Worm (Caenorhabditis elegans) whole organism, late embryonic: ENCODE results near the gene F13D11.3.
A peak's percentile ranks its signal among the peaks of the same experiment; 100 is the strongest.

Experiments
- C08G9.2 ChIP-seq: sonication (generic microtip); optimal IDR thresholded peaks from 2 replicates; lab custom pipeline; 2016; ENCODE audit warnings: mild to moderate bottlenecking, missing genetic modification characterization, moderate library complexity, missing compliant biosample characterization
- K02D7.2 ChIP-seq: sonication (generic microtip); optimal IDR thresholded peaks from 2 replicates; lab custom pipeline; 2017; ENCODE audit warnings: mild to moderate bottlenecking, missing genetic modification characterization, missing compliant biosample characterization
- K09A11.1 ChIP-seq: sonication (generic microtip); optimal IDR thresholded peaks from 2 replicates; lab custom pipeline; 2017; ENCODE audit warnings: antibody characterized with exemption, mild to moderate bottlenecking, missing genetic modification characterization, missing compliant biosample characterization; ENCODE audit not compliant: insufficient read depth
- T23F11.4 ChIP-seq: fragments of 200-800 bp; sonication (Bioruptor generic); optimal IDR thresholded peaks from 2 replicates; lab custom pipeline; 2018; ENCODE audit warnings: mild to moderate bottlenecking, missing genetic modification characterization, missing compliant biosample characterization
- ahr-1 ChIP-seq: sonication (generic microtip); optimal IDR thresholded peaks from 2 replicates; lab custom pipeline; 2016; ENCODE audit warnings: missing genetic modification characterization, missing compliant biosample characterization
- ama-1 ChIP-seq: fragments of 150-350 bp; optimal IDR thresholded peaks from 2 replicates; lab custom pipeline; 2014
- ceh-19 ChIP-seq: fragments of 200-800 bp; sonication (Bioruptor generic); optimal IDR thresholded peaks from 2 replicates; lab custom pipeline; 2018; ENCODE audit warnings: mild to moderate bottlenecking, missing genetic modification characterization, missing compliant biosample characterization
- ceh-2 ChIP-seq: sonication (generic microtip); optimal IDR thresholded peaks from 2 replicates; lab custom pipeline; 2016; ENCODE audit warnings: missing genotype, missing genetic modification characterization, missing compliant biosample characterization
- ceh-24 ChIP-seq: sonication (generic microtip); optimal IDR thresholded peaks from 2 replicates; lab custom pipeline; 2016; ENCODE audit warnings: mild to moderate bottlenecking, missing genetic modification characterization, missing compliant biosample characterization
- ceh-30 ChIP-seq: fragments of 150-350 bp; optimal IDR thresholded peaks from 2 replicates; lab custom pipeline; 2014; ENCODE audit warnings: missing biosample characterization, missing genetic modification characterization
- ceh-34 ChIP-seq: sonication (generic microtip); optimal IDR thresholded peaks from 2 replicates; lab custom pipeline; 2016; ENCODE audit warnings: mild to moderate bottlenecking, missing genetic modification characterization, missing compliant biosample characterization
- ceh-45 ChIP-seq: fragments of 200-800 bp; sonication (Bioruptor generic); IDR thresholded peaks from 2 replicates; pipeline ENCODE4 v1.3.6; 2022; ENCODE audit warnings: missing genetic modification reagents, missing genetic modification characterization, missing compliant biosample characterization
- ceh-48 ChIP-seq: sonication (generic microtip); optimal IDR thresholded peaks from 2 replicates; lab custom pipeline; 2016; ENCODE audit warnings: missing genetic modification characterization, inconsistent platforms, missing compliant biosample characterization
- ceh-6 ChIP-seq: fragments of 200-800 bp; sonication (Bioruptor generic); optimal IDR thresholded peaks from 2 replicates; lab custom pipeline; 2018; ENCODE audit warnings: mild to moderate bottlenecking, missing genetic modification characterization, missing compliant biosample characterization
- ceh-9 ChIP-seq: sonication (generic microtip); optimal IDR thresholded peaks from 2 replicates; lab custom pipeline; 2016; ENCODE audit warnings: mild to moderate bottlenecking, missing genetic modification characterization, inconsistent platforms, missing compliant biosample characterization
- che-1 ChIP-seq: sonication (generic microtip); optimal IDR thresholded peaks from 2 replicates; lab custom pipeline; 2016; ENCODE audit warnings: mild to moderate bottlenecking, missing genetic modification characterization, missing compliant biosample characterization
- dmd-4 ChIP-seq: sonication (generic microtip); optimal IDR thresholded peaks from 2 replicates; lab custom pipeline; 2016; ENCODE audit warnings: borderline replicate concordance, missing genetic modification characterization, missing compliant biosample characterization
- dve-1 ChIP-seq: sonication (generic microtip); optimal IDR thresholded peaks from 2 replicates; lab custom pipeline; 2017; ENCODE audit warnings: antibody characterized with exemption, mild to moderate bottlenecking, missing genetic modification characterization, missing compliant biosample characterization
- elt-2 ChIP-seq: sonication (generic microtip); optimal IDR thresholded peaks from 2 replicates; lab custom pipeline; 2016; ENCODE audit warnings: missing genetic modification reagents, missing genetic modification characterization, missing compliant biosample characterization
- eyg-1 ChIP-seq: sonication (generic microtip); optimal IDR thresholded peaks from 2 replicates; lab custom pipeline; 2016; ENCODE audit warnings: missing genotype, missing genetic modification characterization, missing compliant biosample characterization
- fax-1 ChIP-seq: sonication (generic microtip); optimal IDR thresholded peaks from 2 replicates; lab custom pipeline; 2016; ENCODE audit warnings: missing genotype, missing genetic modification characterization, missing compliant biosample characterization
- fkh-6 ChIP-seq: sonication (generic microtip); optimal IDR thresholded peaks from 2 replicates; lab custom pipeline; 2016; ENCODE audit warnings: missing genetic modification characterization, missing compliant biosample characterization
- hlh-13 ChIP-seq: fragments of 200-800 bp; sonication (Bioruptor generic); optimal IDR thresholded peaks from 2 replicates; lab custom pipeline; 2018; ENCODE audit warnings: mild to moderate bottlenecking, missing genetic modification characterization, missing compliant biosample characterization
- hlh-15 ChIP-seq: sonication (generic microtip); optimal IDR thresholded peaks from 2 replicates; lab custom pipeline; 2016; ENCODE audit warnings: missing genetic modification characterization, missing compliant biosample characterization
- hlh-30 ChIP-seq: sonication (generic microtip); optimal IDR thresholded peaks from 2 replicates; lab custom pipeline; 2017; ENCODE audit warnings: antibody characterized with exemption, missing genetic modification characterization, missing compliant biosample characterization; ENCODE audit not compliant: insufficient read depth
- hlh-6 ChIP-seq: sonication (generic microtip); optimal IDR thresholded peaks from 2 replicates; lab custom pipeline; 2016; ENCODE audit warnings: missing genotype, missing genetic modification characterization, missing compliant biosample characterization
- hlh-8 ChIP-seq: sonication (generic microtip); optimal IDR thresholded peaks from 2 replicates; lab custom pipeline; 2016; ENCODE audit warnings: missing genotype, missing genetic modification characterization, missing compliant biosample characterization
- lim-6 ChIP-seq: sonication (generic microtip); optimal IDR thresholded peaks from 2 replicates; lab custom pipeline; 2016; ENCODE audit warnings: missing genetic modification characterization, missing compliant biosample characterization
- mec-3 ChIP-seq: sonication (generic microtip); optimal IDR thresholded peaks from 2 replicates; lab custom pipeline; 2016; ENCODE audit warnings: borderline replicate concordance, missing genetic modification characterization, missing compliant biosample characterization
- nhr-232 ChIP-seq: sonication (generic microtip); optimal IDR thresholded peaks from 2 replicates; lab custom pipeline; 2016; ENCODE audit warnings: missing genetic modification characterization, missing compliant biosample characterization
- npax-4 ChIP-seq: sonication (generic microtip); optimal IDR thresholded peaks from 2 replicates; lab custom pipeline; 2016; ENCODE audit warnings: missing genetic modification characterization, missing compliant biosample characterization
- odd-2 ChIP-seq: sonication (generic microtip); optimal IDR thresholded peaks from 2 replicates; lab custom pipeline; 2017; ENCODE audit warnings: antibody characterized with exemption, mild to moderate bottlenecking, missing genetic modification characterization, missing compliant biosample characterization
- pag-3 ChIP-seq: sonication (generic microtip); optimal IDR thresholded peaks from 2 replicates; lab custom pipeline; 2016; ENCODE audit warnings: missing compliant biosample characterization, missing genetic modification characterization, borderline replicate concordance
- pax-1 ChIP-seq: fragments of 150-350 bp; optimal IDR thresholded peaks from 2 replicates; lab custom pipeline; 2014; ENCODE audit warnings: missing biosample characterization, missing genetic modification characterization
- pha-2 ChIP-seq: sonication (generic microtip); optimal IDR thresholded peaks from 2 replicates; lab custom pipeline; 2017; ENCODE audit warnings: mild to moderate bottlenecking, missing genetic modification characterization, missing compliant biosample characterization
- pha-4 ChIP-seq: fragments of 150-350 bp; optimal IDR thresholded peaks from 2 replicates; lab custom pipeline; 2018; ENCODE audit warnings: missing biosample characterization, missing genetic modification reagents, missing genetic modification characterization
- ref-2 ChIP-seq: sonication (generic microtip); optimal IDR thresholded peaks from 2 replicates; lab custom pipeline; 2016; ENCODE audit warnings: missing genetic modification characterization, missing compliant biosample characterization
- rnt-1 ChIP-seq: sonication (generic microtip); optimal IDR thresholded peaks from 2 replicates; lab custom pipeline; 2016; ENCODE audit warnings: missing genetic modification characterization, missing compliant biosample characterization
- sdc-2 ChIP-seq: sonication (generic microtip); optimal IDR thresholded peaks from 2 replicates; lab custom pipeline; 2016; ENCODE audit warnings: missing genotype, missing genetic modification characterization, missing compliant biosample characterization
- sox-2 ChIP-seq: fragments of 200-800 bp; sonication (Bioruptor generic); IDR thresholded peaks from 2 replicates; pipeline ENCODE4 v1.3.6; 2022; ENCODE audit warnings: missing genetic modification reagents, missing genetic modification characterization, missing compliant biosample characterization
- sox-4 ChIP-seq: sonication (generic microtip); optimal IDR thresholded peaks from 2 replicates; lab custom pipeline; 2017; ENCODE audit warnings: mild to moderate bottlenecking, missing genetic modification characterization, inconsistent platforms, missing compliant biosample characterization
- syd-9 ChIP-seq: sonication (generic microtip); optimal IDR thresholded peaks from 2 replicates; lab custom pipeline; 2016; ENCODE audit warnings: mild to moderate bottlenecking, missing genetic modification characterization, moderate library complexity, missing compliant biosample characterization
- unc-42 ChIP-seq: sonication (generic microtip); optimal IDR thresholded peaks from 2 replicates; lab custom pipeline; 2016; ENCODE audit warnings: missing genotype, missing genetic modification characterization, missing compliant biosample characterization
- ztf-16 ChIP-seq: sonication (generic microtip); optimal IDR thresholded peaks from 2 replicates; lab custom pipeline; 2017; ENCODE audit warnings: missing genetic modification characterization, missing compliant biosample characterization

The F13D11.3 gene

DNA sequence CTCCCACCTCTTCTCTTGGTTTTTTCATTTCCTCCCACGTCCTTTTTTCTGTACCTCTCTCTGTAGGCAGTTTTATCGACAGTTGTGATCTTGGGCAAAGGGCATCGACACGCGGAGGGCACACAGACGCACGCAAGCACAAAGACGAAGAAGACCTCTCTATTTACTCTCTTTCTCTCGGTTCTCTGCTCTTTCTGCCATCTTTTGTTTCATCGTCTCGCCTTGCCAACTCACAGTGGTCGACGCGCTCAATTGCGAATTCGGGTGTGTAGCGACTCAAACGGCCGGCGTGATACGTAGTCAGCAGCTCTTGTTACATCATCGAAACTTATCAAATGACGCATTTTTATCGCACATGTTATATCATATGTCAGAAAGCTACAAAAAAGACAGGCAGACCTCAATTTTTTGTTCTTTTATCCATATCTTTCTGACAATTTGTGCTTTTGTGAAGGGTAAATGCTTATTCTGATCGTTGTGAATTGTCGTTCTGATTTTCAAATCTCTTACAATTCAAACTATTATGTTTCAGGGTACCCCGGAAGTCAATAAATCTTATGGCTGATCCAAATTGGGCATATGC lies 35.4 kb upstream of the F13D11.3 start, which contains the start of gene puf-9 (continued):
- TF ChIP-seq che-1: peak; percentile 25
- TF ChIP-seq npax-4 (tag; lab: Kevin White, UChicago): no peak
- peak; percentile 94 for TF ChIP-seq ref-2 (tag; lab: Kevin White, UChicago)
- peak; percentile 49 for TF ChIP-seq ceh-6 (GFP tag; lab: Kevin White, UChicago)
- peak; percentile 7 for TF ChIP-seq ceh-48 (tag; lab: Kevin White, UChicago)
- peak; percentile 55 for TF ChIP-seq C08G9.2
- TF ChIP-seq pha-4 (tag; lab: Kevin White, UChicago): no peak
- peak; percentile 78 for TF ChIP-seq pax-1
- TF ChIP-seq ceh-30 (tag; lab: Kevin White, UChicago): no peak
- TF ChIP-seq unc-42 (tag; lab: Kevin White, UChicago): peak; percentile 73
- peak; percentile 52 for TF ChIP-seq lim-6 (tag; lab: Kevin White, UChicago)
- TF ChIP-seq hlh-8 (tag; lab: Kevin White, UChicago): peak; percentile 9
- TF ChIP-seq fax-1 (tag; lab: Kevin White, UChicago): peak; percentile 32
- TF ChIP-seq hlh-13 (GFP tag; lab: Kevin White, UChicago): no peak
- TF ChIP-seq ceh-34: peak; percentile 99
- TF ChIP-seq ceh-19 (GFP tag; lab: Kevin White, UChicago): peak; percentile 71
- no peak for TF ChIP-seq hlh-6 (tag; lab: Kevin White, UChicago)
- peak; percentile 25 for TF ChIP-seq K02D7.2 (tag; lab: Kevin White, UChicago)
- peak; percentile 22 for TF ChIP-seq nhr-232 (tag; lab: Kevin White, UChicago)
- peak; percentile 70 for TF ChIP-seq sox-2 (GFP tag; lab: Robert Waterston, UW)
- TF ChIP-seq syd-9 (tag; lab: Kevin White, UChicago): peak; percentile 71
- TF ChIP-seq sdc-2 (tag; lab: Kevin White, UChicago): peak; percentile 86
- no peak for TF ChIP-seq odd-2 (tag; lab: Kevin White, UChicago)
- no peak for TF ChIP-seq hlh-15 (tag; lab: Kevin White, UChicago)
- TF ChIP-seq ama-1 (lab: Kevin White, UChicago): no peak
- TF ChIP-seq dve-1 (tag; lab: Kevin White, UChicago): peak; percentile 97
- TF ChIP-seq pha-2 (tag; lab: Kevin White, UChicago): peak; percentile 46
- no peak for TF ChIP-seq mec-3 (tag; lab: Kevin White, UChicago)
- no peak for TF ChIP-seq ceh-24 (tag; lab: Kevin White, UChicago)
- no peak for TF ChIP-seq ceh-45 (GFP tag; lab: Robert Waterston, UW)
- TF ChIP-seq hlh-30 (tag; lab: Kevin White, UChicago): peak; percentile 86

DNA sequence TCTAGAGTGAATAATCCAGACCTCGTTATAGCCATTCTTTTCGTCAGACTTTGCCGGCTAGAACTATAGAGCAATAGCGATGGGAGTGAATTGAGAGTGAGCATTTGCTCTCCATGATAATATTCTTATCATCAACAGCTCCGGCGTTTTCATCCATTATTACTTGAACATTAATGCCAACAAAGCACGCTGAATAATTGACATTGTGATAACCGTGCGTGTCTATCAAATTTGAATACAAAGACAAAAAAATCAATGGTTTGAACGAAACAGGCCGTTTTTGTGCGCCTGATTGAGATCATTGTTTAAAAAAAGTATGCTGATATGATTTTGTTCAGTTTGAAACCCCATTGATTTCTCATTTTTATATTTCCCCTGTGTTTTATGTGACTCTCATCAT lies 33.9 kb upstream of the F13D11.3 start, which contains the start of gene dct-11:
dct-11 (minus strand) TSS at position 136 of the 400 bp plus-strand sequence.
- peak; percentile 30 for TF ChIP-seq elt-2 (tag; lab: Kevin White, UChicago)
- no peak for TF ChIP-seq K09A11.1
- TF ChIP-seq dve-1 (tag; lab: Kevin White, UChicago): peak; percentile 16

DNA sequence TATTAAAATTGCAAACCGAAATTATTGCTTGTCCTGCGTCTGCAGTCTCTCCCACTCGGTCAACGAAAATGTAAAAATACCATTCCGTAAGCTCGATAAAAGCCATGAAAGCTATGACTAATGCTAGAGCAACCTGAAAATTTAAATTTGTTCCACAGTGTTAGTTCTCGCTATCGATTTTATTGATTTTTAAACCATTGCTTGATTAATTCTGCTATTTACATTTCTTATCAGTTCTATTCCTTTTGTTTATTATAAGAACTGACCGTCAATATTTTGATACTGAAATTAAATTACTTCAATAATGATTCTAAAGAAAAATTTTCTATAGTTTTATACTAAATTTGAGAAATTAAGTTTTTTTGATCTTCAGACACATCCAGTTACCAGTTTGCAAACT lies 33.4 kb upstream of the F13D11.3 start:
- TF ChIP-seq pha-4 (tag; lab: Kevin White, UChicago): no peak
- TF ChIP-seq odd-2 (tag; lab: Kevin White, UChicago): no peak
- no peak for TF ChIP-seq sdc-2 (tag; lab: Kevin White, UChicago)
- no peak for TF ChIP-seq T23F11.4 (GFP tag; lab: Kevin White, UChicago)
- TF ChIP-seq eyg-1 (tag; lab: Kevin White, UChicago): no peak
- TF ChIP-seq ceh-2 (tag; lab: Kevin White, UChicago): no peak
- TF ChIP-seq fkh-6 (tag; lab: Kevin White, UChicago): no peak
- no peak for TF ChIP-seq che-1
- no peak for TF ChIP-seq ahr-1 (tag; lab: Kevin White, UChicago)
- TF ChIP-seq ceh-9 (tag; lab: Kevin White, UChicago): no peak
- no peak for TF ChIP-seq sox-4 (tag; lab: Kevin White, UChicago)
- no peak for TF ChIP-seq npax-4 (tag; lab: Kevin White, UChicago)
- TF ChIP-seq pag-3 (tag; lab: Kevin White, UChicago): no peak
- TF ChIP-seq pax-1: no peak
- TF ChIP-seq rnt-1: no peak
- TF ChIP-seq ztf-16 (tag; lab: Kevin White, UChicago): no peak
- TF ChIP-seq ceh-30 (tag; lab: Kevin White, UChicago): no peak
- no peak for TF ChIP-seq dmd-4 (tag; lab: Kevin White, UChicago)
- TF ChIP-seq fax-1 (tag; lab: Kevin White, UChicago): no peak
- TF ChIP-seq nhr-232 (tag; lab: Kevin White, UChicago): no peak
